Fruit fly (Drosophila melanogaster) whole organism, embryonic: ENCODE data around the gene Piezo.
A peak's percentile ranks its signal among the peaks of the same experiment; 100 is the strongest.

Source experiments
- Ada2b ChIP-seq: fragments of 200-800 bp; sonication (Bioruptor generic); IDR thresholded peaks from 2 replicates; pipeline ENCODE4 v1.3.6; 2022; ENCODE audit warnings: missing biosample characterization, missing genetic modification characterization
- Aef1 ChIP-seq: fragments of 200-800 bp; sonication (Bioruptor generic); IDR thresholded peaks from 3 replicates; pipeline ENCODE4 v1.3.6; 2022; ENCODE audit warnings: missing biosample characterization, missing genetic modification characterization
- B-H2 ChIP-seq: fragments of 200-800 bp; sonication (Bioruptor generic); optimal IDR thresholded peaks from 2 replicates; lab custom pipeline; 2018; ENCODE audit warnings: missing biosample characterization, mild to moderate bottlenecking, missing genetic modification characterization
- CG13296 ChIP-seq: fragments of 200-800 bp; sonication (Bioruptor generic); optimal IDR thresholded peaks from 3 replicates; lab custom pipeline; 2018; ENCODE audit warnings: missing biosample characterization, mild to moderate bottlenecking, missing genetic modification characterization
- CG13894 ChIP-seq: fragments of 200-800 bp; sonication (Bioruptor generic); optimal IDR thresholded peaks from 3 replicates; lab custom pipeline; 2018; ENCODE audit warnings: missing biosample characterization, mild to moderate bottlenecking, missing genetic modification characterization, moderate library complexity
- CG14014 ChIP-seq: fragments of 200-800 bp; sonication (Bioruptor generic); IDR thresholded peaks from 2 replicates; pipeline ENCODE4 v1.3.6; 2022; ENCODE audit warnings: missing biosample characterization, missing genetic modification characterization
- CG18011 ChIP-seq: fragments of 200-800 bp; sonication (Bioruptor generic); optimal IDR thresholded peaks from 2 replicates; lab custom pipeline; 2017; ENCODE audit warnings: missing biosample characterization, missing genetic modification characterization, mild to moderate bottlenecking, moderate library complexity, missing genotype
- CG2678 ChIP-seq: fragments of 200-800 bp; sonication (Bioruptor generic); optimal IDR thresholded peaks from 3 replicates; lab custom pipeline; 2019; ENCODE audit warnings: missing biosample characterization, mild to moderate bottlenecking, missing genetic modification characterization, moderate library complexity
- CG3065 ChIP-seq: fragments of 200-800 bp; sonication (Bioruptor generic); optimal IDR thresholded peaks from 2 replicates; lab custom pipeline; 2016; ENCODE audit warnings: missing biosample characterization, missing genetic modification characterization
- CG33557 ChIP-seq: fragments of 200-800 bp; sonication (Bioruptor generic); optimal IDR thresholded peaks from 2 replicates; lab custom pipeline; 2019; ENCODE audit warnings: missing biosample characterization, mild to moderate bottlenecking, missing genetic modification characterization, moderate library complexity
- CG3726 ChIP-seq: fragments of 200-800 bp; sonication (Bioruptor generic); IDR thresholded peaks from 3 replicates; pipeline ENCODE4, ENCODE4 v1.3.6; 2022; ENCODE audit warnings: missing biosample characterization, missing genetic modification characterization
- CG3995 ChIP-seq: fragments of 200-800 bp; sonication (Bioruptor generic); optimal IDR thresholded peaks from 3 replicates; lab custom pipeline; 2016; ENCODE audit warnings: missing biosample characterization, missing genetic modification characterization
- CG4360 ChIP-seq: fragments of 200-800 bp; sonication (Bioruptor generic); IDR thresholded peaks from 2 replicates; pipeline ENCODE4 v1.3.6; 2022; ENCODE audit warnings: missing biosample characterization, missing genetic modification characterization
- CG4424 ChIP-seq: fragments of 200-800 bp; sonication (Bioruptor generic); optimal IDR thresholded peaks from 3 replicates; lab custom pipeline; 2016; ENCODE audit warnings: missing biosample characterization, missing genetic modification characterization
- CG5245 ChIP-seq: fragments of 200-800 bp; sonication (Bioruptor generic); optimal IDR thresholded peaks from 3 replicates; lab custom pipeline; 2016; ENCODE audit warnings: missing biosample characterization, missing genetic modification characterization
- CG6689 ChIP-seq: fragments of 200-800 bp; sonication (Bioruptor generic); IDR thresholded peaks from 2 replicates; pipeline ENCODE4 v1.3.6; 2022; ENCODE audit warnings: missing biosample characterization, missing genetic modification characterization
- Doc3 ChIP-seq: fragments of 200-800 bp; sonication (Bioruptor generic); IDR thresholded peaks from 3 replicates; pipeline ENCODE4 v1.3.6; 2022; ENCODE audit warnings: missing biosample characterization, missing genetic modification characterization; ENCODE audit not compliant: partially characterized antibody
- Dref ChIP-seq: fragments of 200-800 bp; sonication (Bioruptor generic); IDR thresholded peaks from 2 replicates; pipeline ENCODE4 v1.3.6; 2022; ENCODE audit warnings: missing biosample characterization, missing genetic modification characterization
- Elba2 ChIP-seq: fragments of 200-800 bp; sonication (Bioruptor generic); optimal IDR thresholded peaks from 3 replicates; lab custom pipeline; 2016; ENCODE audit warnings: missing biosample characterization, missing genetic modification characterization
- Gug ChIP-seq: fragments of 200-800 bp; sonication (Bioruptor generic); IDR thresholded peaks from 4 replicates; pipeline ENCODE4 v1.3.6; 2022; ENCODE audit warnings: missing biosample characterization, missing genetic modification characterization
- HLH4C ChIP-seq: fragments of 200-800 bp; sonication (Bioruptor generic); IDR thresholded peaks from 3 replicates; pipeline ENCODE4 v1.3.6; 2022; ENCODE audit warnings: missing biosample characterization, missing genetic modification characterization; ENCODE audit not compliant: partially characterized antibody
- HLH54F ChIP-seq: fragments of 200-800 bp; sonication (Bioruptor generic); optimal IDR thresholded peaks from 3 replicates; lab custom pipeline; 2016; ENCODE audit warnings: missing biosample characterization, missing genetic modification characterization
- Hr51 ChIP-seq, 2 experiments: fragments of 200-800 bp; sonication (Bioruptor generic); optimal IDR thresholded peaks; 2 replicates in 1 of 2; 3 replicates in 1 of 2; lab custom pipeline; 2016 to 2018; ENCODE audit warnings: missing biosample characterization in 2 of 2, missing genetic modification characterization in 2 of 2, mild to moderate bottlenecking in 1 of 2, moderate library complexity in 1 of 2
- Med ChIP-seq: fragments of 200-800 bp; sonication (Bioruptor generic); peaks from one replicate; lab custom pipeline; 2016; ENCODE audit warnings: missing biosample characterization, missing genetic modification characterization, mild to moderate bottlenecking, inconsistent platforms, moderate library complexity
- Oli ChIP-seq: fragments of 200-800 bp; sonication (Bioruptor generic); optimal IDR thresholded peaks from 2 replicates; lab custom pipeline; 2018; ENCODE audit warnings: missing biosample characterization, mild to moderate bottlenecking, missing genetic modification characterization, moderate library complexity
- Pdp1 ChIP-seq, 2 experiments: fragments of 200-800 bp; sonication (Bioruptor generic); optimal IDR thresholded peaks; 3 replicates each; lab custom pipeline; 2016; ENCODE audit warnings: missing biosample characterization in 2 of 2, missing genetic modification characterization in 2 of 2, mild to moderate bottlenecking in 1 of 2, moderate library complexity in 1 of 2
- aop ChIP-seq: fragments of 200-800 bp; sonication (Bioruptor generic); IDR thresholded peaks from 2 replicates; pipeline ENCODE4 v1.3.6; 2022; ENCODE audit warnings: missing biosample characterization, missing genetic modification characterization
- ap ChIP-seq: fragments of 200-800 bp; sonication (Bioruptor generic); IDR thresholded peaks from 2 replicates; pipeline ENCODE4 v1.3.6; 2022; ENCODE audit warnings: missing biosample characterization, missing genetic modification characterization
- ase ChIP-seq: fragments of 200-800 bp; sonication (Bioruptor generic); IDR thresholded peaks from 3 replicates; pipeline ENCODE4 v1.3.6; 2022; ENCODE audit warnings: missing biosample characterization, missing genetic modification characterization
- bbx ChIP-seq: fragments of 200-800 bp; sonication (Bioruptor generic); IDR thresholded peaks from 2 replicates; pipeline ENCODE4 v1.3.6; 2022; ENCODE audit warnings: missing biosample characterization, missing genetic modification characterization; ENCODE audit not compliant: partially characterized antibody
- cad ChIP-seq: fragments of >200 bp; optimal IDR thresholded peaks from 2 replicates; lab custom pipeline; 2017; ENCODE audit warnings: missing biosample characterization, missing genetic modification characterization
- ci ChIP-seq: fragments of 200-800 bp; sonication (Bioruptor generic); IDR thresholded peaks from 3 replicates; pipeline ENCODE4 v1.3.6; 2022; ENCODE audit warnings: missing biosample characterization, missing genetic modification characterization
- crol ChIP-seq: fragments of 200-800 bp; sonication (Bioruptor generic); IDR thresholded peaks from 2 replicates; pipeline ENCODE4 v1.3.6; 2022; ENCODE audit warnings: missing biosample characterization, missing genetic modification characterization
- danr ChIP-seq: fragments of 200-800 bp; sonication (Bioruptor generic); IDR thresholded peaks from 2 replicates; pipeline ENCODE4 v1.3.6; 2022; ENCODE audit warnings: missing biosample characterization, missing genetic modification characterization
- dmrt99B ChIP-seq: fragments of 200-800 bp; sonication (Bioruptor generic); optimal IDR thresholded peaks from 2 replicates; lab custom pipeline; 2018; ENCODE audit warnings: missing biosample characterization, mild to moderate bottlenecking, missing genetic modification characterization, moderate library complexity
- exex ChIP-seq: fragments of 200-800 bp; sonication (Bioruptor generic); optimal IDR thresholded peaks from 4 replicates; lab custom pipeline; 2018; ENCODE audit warnings: missing biosample characterization, mild to moderate bottlenecking, missing genetic modification characterization, moderate library complexity
- fru ChIP-seq: fragments of >200 bp; optimal IDR thresholded peaks from 2 replicates; lab custom pipeline; 2017
- grn ChIP-seq: fragments of 200-800 bp; sonication (Bioruptor generic); optimal IDR thresholded peaks from 3 replicates; lab custom pipeline; 2017; ENCODE audit warnings: missing biosample characterization, missing genetic modification characterization
- hkb ChIP-seq, 2 experiments: fragments of 200-800 bp in 1 of 2; fragments of >200 bp in 1 of 2; sonication (Bioruptor generic) in 1 of 2; IDR thresholded peaks in 1 of 2; optimal IDR thresholded peaks in 1 of 2; 2 replicates each; pipeline versions ENCODE4 v1.3.6 to Lab custom; 2017 to 2022; ENCODE audit warnings: missing biosample characterization in 1 of 2, missing genetic modification characterization in 1 of 2
- jing ChIP-seq: fragments of 200-800 bp; sonication (Bioruptor generic); optimal IDR thresholded peaks from 2 replicates; lab custom pipeline; 2018; ENCODE audit warnings: missing biosample characterization, mild to moderate bottlenecking, missing genetic modification characterization
- knrl ChIP-seq: fragments of 200-800 bp; sonication (Bioruptor generic); IDR thresholded peaks from 3 replicates; pipeline ENCODE4 v1.3.6; 2022; ENCODE audit warnings: missing biosample characterization, missing genetic modification characterization; ENCODE audit not compliant: partially characterized antibody
- maf-S ChIP-seq: fragments of 200-800 bp; sonication (Bioruptor generic); optimal IDR thresholded peaks from 2 replicates; lab custom pipeline; 2016; ENCODE audit warnings: missing biosample characterization, missing genetic modification characterization
- mam ChIP-seq: fragments of 200-800 bp; sonication (Bioruptor generic); optimal IDR thresholded peaks from 3 replicates; lab custom pipeline; 2016; ENCODE audit warnings: missing biosample characterization, missing genetic modification characterization
- mld ChIP-seq: fragments of 200-800 bp; sonication (Bioruptor generic); IDR thresholded peaks from 3 replicates; pipeline ENCODE4 v1.3.6; 2022; ENCODE audit warnings: missing biosample characterization, missing genetic modification characterization; ENCODE audit not compliant: partially characterized antibody
- repo ChIP-seq: fragments of 200-800 bp; sonication (Bioruptor generic); optimal IDR thresholded peaks from 2 replicates; lab custom pipeline; 2016; ENCODE audit warnings: missing biosample characterization, missing genetic modification characterization
- slbo ChIP-seq: fragments of 200-800 bp; sonication (Bioruptor generic); IDR thresholded peaks from 2 replicates; pipeline ENCODE4 v1.3.6; 2022; ENCODE audit warnings: missing biosample characterization, missing genetic modification characterization
- sob ChIP-seq: fragments of 200-800 bp; sonication (Bioruptor generic); IDR thresholded peaks from 2 replicates; pipeline ENCODE4 v1.3.6; 2022; ENCODE audit warnings: missing biosample characterization, missing genetic modification characterization
- yki ChIP-seq: fragments of >200 bp; optimal IDR thresholded peaks from 3 replicates; lab custom pipeline; 2018

Gene Piezo

dm6 chr2L:8203748-8204147 is 40.9 kb downstream of the Piezo start:
- TF ChIP-seq Med = peak; percentile 5
- TF ChIP-seq exex (tag; lab: Kevin White, UChicago) = peak; percentile 6
- peak; percentile 2 for TF ChIP-seq B-H2
- peak; percentile 31 for TF ChIP-seq CG2678 (tag; lab: Kevin White, UChicago)
- TF ChIP-seq CG13296 (GFP tag; lab: Kevin White, UChicago) = peak; percentile 12
- TF ChIP-seq bbx (GFP tag; lab: Robert Waterston, UW) = no peak
- no peak for TF ChIP-seq HLH4C
- no peak for TF ChIP-seq grn
- TF ChIP-seq Oli = no peak
- no peak for TF ChIP-seq repo
- TF ChIP-seq CG13894 = peak; percentile 56
- TF ChIP-seq Ada2b = no peak

DNA sequence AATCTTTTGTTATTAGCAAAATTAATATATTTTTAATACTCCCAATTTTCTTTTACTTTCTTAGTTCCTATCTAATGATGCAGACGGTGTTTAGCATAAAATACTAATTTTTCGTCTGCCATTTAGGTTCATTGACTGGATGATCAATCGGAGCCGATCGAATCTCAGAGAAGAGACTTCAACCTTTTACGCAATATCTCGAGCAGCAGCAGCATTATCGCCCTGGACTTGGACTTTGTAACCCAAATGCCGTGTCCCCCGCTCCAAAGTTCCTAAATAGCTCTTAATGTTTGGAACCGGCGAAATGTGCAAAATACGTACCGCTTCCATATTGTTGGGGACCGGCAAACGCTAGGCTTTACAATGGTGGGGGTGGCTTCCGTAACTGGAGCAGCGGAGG is 41.5 kb downstream of the Piezo start:
- TF ChIP-seq Pdp1 (GFP tag; optimal IDR thresholded peaks at IDR 0.05; lab: Kevin White, UChicago) (peak in 1 of 2 experiments; percentile 78), mld (GFP tag; lab: Robert Waterston, UW) (peak; percentile 32; the same call in 1 of the 3 replicates), CG3065 (GFP tag; lab: Kevin White, UChicago) (no peak), ase (GFP tag; lab: Robert Waterston, UW) (0 out of 3 replicates have a peak, but pooled peaks have one; percentile 10), yki (lab: Kevin White, UChicago) (no peak)

DNA sequence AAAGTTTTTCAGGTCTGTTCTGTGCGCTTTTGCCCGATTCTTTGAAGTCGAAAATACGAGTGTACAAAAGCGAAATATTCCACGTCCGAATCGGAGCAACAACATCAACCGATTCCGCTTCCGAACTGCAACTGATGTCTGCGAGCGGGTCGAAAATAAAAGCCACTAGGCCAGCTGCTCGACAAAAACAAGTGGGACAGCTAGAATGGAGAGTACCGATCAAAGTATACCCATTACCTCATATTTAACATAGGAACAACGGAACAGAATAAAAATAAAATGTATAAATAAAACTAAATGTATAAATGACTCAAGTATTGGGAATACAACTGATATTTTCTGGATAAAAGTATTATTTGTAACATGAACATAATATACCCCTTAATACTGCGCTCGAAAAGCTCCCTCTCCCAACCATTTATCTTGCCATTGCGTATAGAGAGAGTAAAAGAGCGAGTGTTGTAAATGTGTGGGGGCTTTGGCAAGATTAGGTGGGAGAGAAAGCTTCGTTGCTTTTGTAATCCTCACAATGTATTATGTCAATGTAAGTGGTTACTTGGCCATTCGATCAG is 42.2 kb downstream of the Piezo start, which contains the start of gene SLC5A11:
SLC5A11 (minus strand) TSS at position 137 of the 572 bp plus-strand sequence.
- TF ChIP-seq fru (lab: Kevin White, UChicago) = no peak
- peak; percentile 54 for TF ChIP-seq CG3995 (GFP tag; lab: Kevin White, UChicago)
- peak; percentile 100 for TF ChIP-seq Aef1 (GFP tag; lab: Robert Waterston, UW)
- no peak for TF ChIP-seq cad (GFP tag; lab: Kevin White, UChicago)
- peak; percentile 84 for TF ChIP-seq CG18011
- TF ChIP-seq slbo (GFP tag; lab: Robert Waterston, UW) = peak; percentile 100
- peak; percentile 99 for TF ChIP-seq danr (GFP tag; lab: Robert Waterston, UW)
- TF ChIP-seq sob (GFP tag; lab: Robert Waterston, UW) = peak; percentile 99
- TF ChIP-seq Elba2 = peak; percentile 61
- peak; percentile 29 for TF ChIP-seq Dref
- TF ChIP-seq Gug (GFP tag; lab: Robert Waterston, UW) = peak; percentile 87
- no peak; the same call in 2 of the 3 replicates for TF ChIP-seq knrl (GFP tag; lab: Robert Waterston, UW)
- TF ChIP-seq crol = 0 out of 2 replicates have a peak, but pooled peaks have one; percentile 19
- TF ChIP-seq ap (GFP tag; lab: Robert Waterston, UW) = peak; percentile 88
- TF ChIP-seq CG4424 (GFP tag; lab: Kevin White, UChicago) = peak; percentile 94
- no peak for TF ChIP-seq hkb (optimal IDR thresholded peaks at IDR 0.05; lab: Kevin White, UChicago)
- peak; percentile 92 for TF ChIP-seq hkb (GFP tag; IDR thresholded peaks at IDR 0.05; lab: Robert Waterston, UW)
- peak; percentile 92 for TF ChIP-seq maf-S (GFP tag; lab: Kevin White, UChicago)
- TF ChIP-seq HLH54F (GFP tag; lab: Kevin White, UChicago) = peak; percentile 76
- peak; percentile 99 for TF ChIP-seq CG5245 (GFP tag; lab: Kevin White, UChicago)
- TF ChIP-seq CG33557 (GFP tag; lab: Kevin White, UChicago) = peak; percentile 58
- peak; percentile 95 for TF ChIP-seq ci (GFP tag; lab: Robert Waterston, UW)
- TF ChIP-seq Hr51 (GFP tag; optimal IDR thresholded peaks at IDR 0.05; lab: Kevin White, UChicago) = peak; percentile 98 to 100
- peak; percentile 78 for TF ChIP-seq CG4360 (GFP tag; lab: Robert Waterston, UW)
- TF ChIP-seq Doc3 (GFP tag; lab: Robert Waterston, UW) = no peak
- TF ChIP-seq CG6689 (GFP tag; lab: Robert Waterston, UW) = peak; percentile 97
- peak; percentile 99 for TF ChIP-seq jing (GFP tag; lab: Kevin White, UChicago)
- TF ChIP-seq aop = peak; percentile 34; the same call in 1 of the 2 replicates
- TF ChIP-seq CG14014 = peak; percentile 99
- TF ChIP-seq dmrt99B (tag; lab: Kevin White, UChicago) = peak; percentile 100
- peak; percentile 95 for TF ChIP-seq mam
- TF ChIP-seq CG3726 (GFP tag; lab: Robert Waterston, UW) = peak; percentile 98
